Fruit fly (Drosophila melanogaster): Measurements from ENCODE around the gene mRpL21.
A peak's percentile ranks its signal among the peaks of the same experiment; 100 is the strongest.

The mRpL21 gene

dm6 chr3L:19270542-19270941, 15.7 kb upstream of the mRpL21 start, which contains the start of gene CG14088:
TSS of gene CG14088 (minus strand) at chr3L:19270642.
- no peak for TF ChIP-seq CG32264 (GFP tag; optimal IDR thresholded peaks at IDR 0.05)
- TF ChIP-seq Mio (GFP tag; optimal IDR thresholded peaks at IDR 0.05) = no peak
- TF ChIP-seq Myc (optimal IDR thresholded peaks at IDR 0.05) = no peak
- no peak for TF ChIP-seq sv (GFP tag; optimal IDR thresholded peaks at IDR 0.05)
- TF ChIP-seq Dfd (GFP tag; optimal IDR thresholded peaks at IDR 0.05) = no peak
- TF ChIP-seq Hnf4 (GFP tag; optimal IDR thresholded peaks at IDR 0.05) = no peak
- TF ChIP-seq woc (GFP tag; optimal IDR thresholded peaks at IDR 0.05) = no peak
- no peak for TF ChIP-seq Jra (GFP tag; optimal IDR thresholded peaks at IDR 0.05)
- TF ChIP-seq Dif (GFP tag; optimal IDR thresholded peaks at IDR 0.05; ENCODE audit: partially characterized antibody) = no peak
- no peak for TF ChIP-seq dsf (GFP tag; optimal IDR thresholded peaks at IDR 0.05; ENCODE audit: borderline replicate concordance)
- no peak for TF ChIP-seq jim (GFP tag; optimal IDR thresholded peaks at IDR 0.05)
- TF ChIP-seq CG9705 (GFP tag; optimal IDR thresholded peaks at IDR 0.05) = no peak
- TF ChIP-seq HLH106 (tag; optimal IDR thresholded peaks at IDR 0.05) = no peak

dm6 chr3L:19268720-19269401, 14.0 kb upstream of the mRpL21 start, which contains the start of the genes Aldh7A1 and CG14085:
TSS of gene Aldh7A1 (minus strand) at chr3L:19268913.
TSS of gene CG14085 (plus strand) at chr3L:19269351.
- no peak for TF ChIP-seq Jra (GFP tag; optimal IDR thresholded peaks at IDR 0.05)
- no peak for TF ChIP-seq woc (GFP tag; optimal IDR thresholded peaks at IDR 0.05)
- peak in 1 of 2 experiments; percentile 23 for TF ChIP-seq foxo (GFP tag; optimal IDR thresholded peaks at IDR 0.05)
- no peak for TF ChIP-seq N (GFP tag; optimal IDR thresholded peaks at IDR 0.05)
- TF ChIP-seq Sp1 (GFP tag; optimal IDR thresholded peaks at IDR 0.05) = no peak
- TF ChIP-seq OdsH (GFP tag; optimal IDR thresholded peaks at IDR 0.05) = no peak
- TF ChIP-seq jim (GFP tag; optimal IDR thresholded peaks at IDR 0.05) = no peak
- TF ChIP-seq CG32264 (GFP tag; optimal IDR thresholded peaks at IDR 0.05) = no peak
- TF ChIP-seq Hr78 (GFP tag; optimal IDR thresholded peaks at IDR 0.05) = no peak
- TF ChIP-seq ey (GFP tag; optimal IDR thresholded peaks at IDR 0.05) = no peak
- no peak for TF ChIP-seq lola (GFP tag; optimal IDR thresholded peaks at IDR 0.05)
- TF ChIP-seq pan (optimal IDR thresholded peaks at IDR 0.05) = no peak
- no peak for TF ChIP-seq Rel (GFP tag; optimal IDR thresholded peaks at IDR 0.05)
- peak; percentile 51 for TF ChIP-seq Rel (tag; optimal IDR thresholded peaks at IDR 0.05)
- TF ChIP-seq Dif (GFP tag; optimal IDR thresholded peaks at IDR 0.05; ENCODE audit: partially characterized antibody) = peak; percentile 59
- TF ChIP-seq GATAd (GFP tag; optimal IDR thresholded peaks at IDR 0.05) = peak; percentile 65
- TF ChIP-seq brk (GFP tag; optimal IDR thresholded peaks at IDR 0.05) = no peak
- peak; percentile 48 for TF ChIP-seq h (GFP tag; optimal IDR thresholded peaks at IDR 0.05)
- peak; percentile 25 for TF ChIP-seq br (GFP tag; optimal IDR thresholded peaks at IDR 0.05)
- TF ChIP-seq sv (GFP tag; optimal IDR thresholded peaks at IDR 0.05) = no peak
- no peak for TF ChIP-seq dmrt93B (GFP tag; optimal IDR thresholded peaks at IDR 0.05)
- no peak for TF ChIP-seq usp (GFP tag; optimal IDR thresholded peaks at IDR 0.05)
- TF ChIP-seq HLH106 (tag; optimal IDR thresholded peaks at IDR 0.05) = no peak
- no peak for TF ChIP-seq dsf (GFP tag; optimal IDR thresholded peaks at IDR 0.05; ENCODE audit: borderline replicate concordance)
- peak; percentile 56 for TF ChIP-seq rgr (GFP tag; optimal IDR thresholded peaks at IDR 0.05)
- no peak for TF ChIP-seq psq (GFP tag; optimal IDR thresholded peaks at IDR 0.05)
- no peak for TF ChIP-seq CG9705 (GFP tag; optimal IDR thresholded peaks at IDR 0.05)
- TF ChIP-seq sage (GFP tag; optimal IDR thresholded peaks at IDR 0.05) = no peak
- TF ChIP-seq Mio (GFP tag; optimal IDR thresholded peaks at IDR 0.05) = no peak
- no peak for TF ChIP-seq Myc (optimal IDR thresholded peaks at IDR 0.05)
- TF ChIP-seq Hr83 (GFP tag; optimal IDR thresholded peaks at IDR 0.05; ENCODE audit: poor library complexity, severe bottlenecking) = no peak
- TF ChIP-seq Hnf4 (GFP tag; optimal IDR thresholded peaks at IDR 0.05) = no peak
- no peak for TF ChIP-seq Abd-B (GFP tag; optimal IDR thresholded peaks at IDR 0.05)
- TF ChIP-seq Dfd (GFP tag; optimal IDR thresholded peaks at IDR 0.05) = no peak
- TF ChIP-seq Vsx2 (GFP tag; optimal IDR thresholded peaks at IDR 0.05; ENCODE audit: partially characterized antibody) = no peak
- TF ChIP-seq tai (GFP tag; optimal IDR thresholded peaks at IDR 0.05) = no peak
- TF ChIP-seq CrebA (GFP tag; optimal IDR thresholded peaks at IDR 0.05; ENCODE audit: borderline replicate concordance) = no peak
- TF ChIP-seq dl (GFP tag; optimal IDR thresholded peaks at IDR 0.05; ENCODE audit: insufficient read depth in 1 of 2, partially characterized antibody in 2 of 2) = no peak
- TF ChIP-seq fru (GFP tag; optimal IDR thresholded peaks at IDR 0.05) = peak; percentile 10
